Fruit fly (Drosophila melanogaster) whole organism: ENCODE measurements around the gene CG46441.

Source experiments
- pan ChIP-seq: fragments of >200 bp; optimal IDR thresholded peaks from 2 replicates; lab custom pipeline; 2017
- psq ChIP-seq: fragments of >200 bp; optimal IDR thresholded peaks from 2 replicates; lab custom pipeline; 2017

DNA sequence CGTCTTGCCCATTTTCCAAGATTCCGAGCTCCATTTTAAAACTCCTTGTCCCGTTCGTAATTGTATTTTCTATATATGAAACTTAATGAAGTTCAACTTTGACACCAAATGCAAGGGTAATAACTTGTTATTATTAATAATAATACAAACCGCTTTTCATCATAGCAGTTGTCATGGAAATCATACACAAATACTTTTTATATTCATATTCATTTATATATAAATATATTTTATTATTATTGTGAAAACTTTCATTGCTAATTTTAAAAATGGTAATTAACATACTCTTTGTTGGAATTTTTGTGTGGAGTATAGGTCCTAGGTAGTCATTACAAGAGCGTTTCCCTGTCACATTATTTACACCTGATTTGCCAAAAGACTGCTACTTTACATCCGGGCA, at the start of gene CG46441:
- no peak for TF ChIP-seq pan (lab: Kevin White, UChicago)
- no peak for TF ChIP-seq psq
